Fruit fly (Drosophila melanogaster): ENCODE results near the gene CG12078.

CG12078 gene

DNA sequence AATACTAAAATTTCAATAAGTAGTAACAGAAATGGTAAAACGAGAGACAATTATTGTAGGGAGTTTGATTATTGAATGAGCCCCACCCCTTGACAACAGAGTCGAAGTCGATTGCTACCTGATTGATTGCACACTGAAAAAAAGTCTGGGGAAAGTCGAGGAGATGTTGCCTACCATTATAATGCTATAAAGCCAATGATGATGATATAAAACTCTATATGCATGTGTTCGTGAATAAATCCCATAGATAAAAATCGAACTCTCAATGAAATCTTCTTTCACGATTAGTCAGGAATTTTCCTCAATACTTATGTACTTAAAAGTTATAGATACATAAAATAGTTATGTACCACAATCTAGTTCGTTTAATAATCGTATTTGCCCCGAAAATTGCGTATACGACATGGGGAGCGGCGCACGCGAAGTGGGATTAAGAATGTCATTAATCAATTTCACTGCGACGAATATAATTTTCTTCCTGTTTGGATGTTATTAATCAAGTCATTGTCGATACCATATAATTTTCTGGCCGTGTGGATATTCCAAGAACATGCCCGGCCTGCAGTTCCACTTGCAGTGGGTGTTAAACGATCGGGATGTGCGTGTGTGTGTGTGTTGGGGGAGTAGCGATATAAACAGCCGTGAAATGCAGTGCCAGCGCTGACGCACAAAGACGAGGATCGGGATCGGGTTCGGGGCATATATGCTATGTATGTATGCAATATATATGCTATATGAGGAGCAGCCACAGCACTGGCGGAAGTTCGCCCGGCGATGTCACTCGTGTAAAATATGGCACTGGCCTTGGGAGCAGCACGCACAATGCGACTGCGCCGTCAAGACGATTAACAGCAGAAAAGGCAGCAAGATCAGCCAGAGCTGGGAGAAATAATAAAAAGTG is at the start of gene CG12078:
TSS of gene CG12078 (minus strand) at position 51 of the 901 bp plus-strand sequence.
- no peak for TF ChIP-seq CG8301 (tag; optimal IDR thresholded peaks at IDR 0.05)
- no peak for TF ChIP-seq CG4496 (GFP tag; IDR thresholded peaks at IDR 0.05)
- TF ChIP-seq CG8159 (tag; optimal IDR thresholded peaks at IDR 0.05), result peak; percentile 16
- peak; percentile 7 for TF ChIP-seq Pif1A (GFP tag; optimal IDR thresholded peaks at IDR 0.05)
- no peak for TF ChIP-seq CG10348 (GFP tag; IDR thresholded peaks at IDR 0.05)
- no peak for TF ChIP-seq Snoo (tag; optimal IDR thresholded peaks at IDR 0.05)
- no peak for TF ChIP-seq CG13204 (GFP tag; optimal IDR thresholded peaks at IDR 0.05)
- peak; percentile 23 for TF ChIP-seq CG9948 (tag; optimal IDR thresholded peaks at IDR 0.05)
- no peak for TF ChIP-seq D1 (tag; optimal IDR thresholded peaks at IDR 0.05)
- TF ChIP-seq EcR (GFP tag; optimal IDR thresholded peaks at IDR 0.05), result peak; percentile 93
- TF ChIP-seq CG15710 (tag; optimal IDR thresholded peaks at IDR 0.05), result no peak
- TF ChIP-seq CG34367 (tag; optimal IDR thresholded peaks at IDR 0.05), result no peak

DNA sequence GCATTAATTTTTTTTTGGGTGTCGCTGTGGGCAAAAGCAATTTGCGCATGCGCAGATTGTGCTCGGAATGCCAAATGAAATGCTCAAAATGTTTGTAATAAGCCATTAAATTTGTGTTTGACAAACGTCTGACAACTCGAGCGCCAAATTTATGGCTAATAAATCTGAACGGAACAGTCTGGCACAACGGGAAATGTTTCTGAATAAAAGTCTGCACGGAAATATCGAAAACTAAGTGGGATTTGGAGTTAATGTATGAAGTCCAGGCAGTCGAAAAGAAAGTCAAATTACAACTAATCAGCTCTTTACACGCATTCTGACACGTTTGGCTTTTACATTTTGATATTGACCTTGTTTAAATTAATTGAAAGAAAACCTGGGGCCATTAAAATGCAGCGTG is 47.1 kb upstream of the CG12078 start, which contains the start of gene CG12009:
TSS of gene CG12009 (plus strand) at position 301 of the 400 bp plus-strand sequence.
- TF ChIP-seq CG4496 (GFP tag; IDR thresholded peaks at IDR 0.05), result no peak
- no peak for TF ChIP-seq rn (GFP tag; IDR thresholded peaks at IDR 0.05)
- no peak for TF ChIP-seq CG8301 (tag; optimal IDR thresholded peaks at IDR 0.05)
- TF ChIP-seq fd96Ca (GFP tag; IDR thresholded peaks at IDR 0.05), result no peak
- no peak for TF ChIP-seq CG15710 (tag; optimal IDR thresholded peaks at IDR 0.05)
- TF ChIP-seq Snoo (tag; optimal IDR thresholded peaks at IDR 0.05), result no peak
- no peak for TF ChIP-seq CG9948 (tag; optimal IDR thresholded peaks at IDR 0.05)
- TF ChIP-seq gl (tag; optimal IDR thresholded peaks at IDR 0.05), result no peak
- TF ChIP-seq CG8159 (tag; optimal IDR thresholded peaks at IDR 0.05), result no peak

DNA sequence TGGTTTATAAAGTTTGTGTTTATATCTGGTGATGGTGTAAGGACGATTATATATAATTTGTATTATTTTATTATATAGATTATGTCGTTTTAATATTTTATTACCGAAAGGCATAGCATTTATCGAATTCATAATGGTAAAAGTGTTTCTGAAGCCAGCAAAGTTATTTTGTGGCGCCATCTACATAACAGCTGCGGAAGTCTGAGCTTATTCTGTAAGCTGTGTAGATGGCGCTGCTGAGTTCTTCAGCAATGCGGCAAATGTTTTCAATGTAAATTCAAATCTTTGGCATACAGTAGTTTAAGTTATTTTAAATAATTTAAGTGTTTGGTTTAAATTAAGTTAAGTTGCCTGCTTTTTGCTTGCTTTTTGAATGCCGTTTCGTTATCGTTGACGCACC is 44.3 kb upstream of the CG12078 start:
- TF ChIP-seq CG4496 (GFP tag; IDR thresholded peaks at IDR 0.05), result no peak
- TF ChIP-seq D1 (tag; optimal IDR thresholded peaks at IDR 0.05), result peak; percentile 37

DNA sequence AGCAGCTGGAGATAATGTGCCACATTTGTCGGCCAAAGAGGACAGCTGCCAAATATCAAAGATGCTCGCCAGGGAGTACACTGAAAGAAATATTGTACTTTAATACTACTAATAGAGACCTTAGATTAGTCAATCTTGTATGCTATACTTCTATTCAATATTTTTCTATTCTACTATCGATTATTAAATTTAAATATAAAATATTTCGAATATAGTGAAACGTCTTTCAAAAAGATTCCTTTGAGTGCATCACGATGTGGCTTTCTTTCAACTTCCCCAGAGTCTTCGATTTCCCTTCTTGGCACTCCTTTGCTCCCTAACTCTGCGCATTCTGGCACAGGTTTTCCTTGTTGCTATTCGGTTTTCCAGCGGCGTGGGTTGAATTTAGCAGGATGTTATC is 40.8 kb upstream of the CG12078 start:
- TF ChIP-seq gl (tag; optimal IDR thresholded peaks at IDR 0.05) (no peak), fd96Ca (GFP tag; IDR thresholded peaks at IDR 0.05) (no peak), D1 (tag; optimal IDR thresholded peaks at IDR 0.05) (no peak), Pif1B (GFP tag; optimal IDR thresholded peaks at IDR 0.05) (no peak), CG4496 (GFP tag; IDR thresholded peaks at IDR 0.05) (no peak), CG17806 (tag; optimal IDR thresholded peaks at IDR 0.05) (no peak), CG13204 (GFP tag; optimal IDR thresholded peaks at IDR 0.05) (no peak), Snoo (tag; optimal IDR thresholded peaks at IDR 0.05) (no peak), rn (GFP tag; IDR thresholded peaks at IDR 0.05) (no peak), CG8301 (tag; optimal IDR thresholded peaks at IDR 0.05) (peak; percentile 25), Ets98B (GFP tag; IDR thresholded peaks at IDR 0.05) (0 out of 2 replicates have a peak, but pooled peaks have one; percentile 34), CG14655 (GFP tag; optimal IDR thresholded peaks at IDR 0.05) (peak; percentile 57), CG8159 (tag; optimal IDR thresholded peaks at IDR 0.05) (no peak)

DNA sequence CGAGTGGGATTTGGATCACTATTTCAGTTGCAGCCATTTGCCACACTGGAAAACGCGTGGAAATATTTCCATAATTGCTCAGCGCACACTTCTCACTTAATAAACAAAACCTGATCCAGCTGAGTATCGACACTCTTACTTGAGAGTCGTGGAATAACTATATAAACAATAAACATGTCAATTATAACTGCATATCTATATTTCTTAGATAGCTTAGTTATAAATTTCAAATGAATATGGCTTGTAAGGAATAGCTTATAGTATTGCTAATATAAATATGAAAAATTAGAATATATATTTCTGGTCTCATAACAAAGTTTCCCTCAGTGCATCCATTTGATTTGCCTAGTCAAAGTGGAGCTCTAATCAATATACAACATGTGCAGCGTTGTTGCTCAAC is 39.2 kb upstream of the CG12078 start:
- TF ChIP-seq fd96Ca (GFP tag; IDR thresholded peaks at IDR 0.05), result no peak
- no peak for TF ChIP-seq EcR (GFP tag; optimal IDR thresholded peaks at IDR 0.05)
- peak; percentile 15 for TF ChIP-seq CG8301 (tag; optimal IDR thresholded peaks at IDR 0.05)
- no peak for TF ChIP-seq CG8159 (tag; optimal IDR thresholded peaks at IDR 0.05)
- no peak for TF ChIP-seq rn (GFP tag; IDR thresholded peaks at IDR 0.05)
- TF ChIP-seq CG4496 (GFP tag; IDR thresholded peaks at IDR 0.05), result no peak
- TF ChIP-seq Pif1B (GFP tag; optimal IDR thresholded peaks at IDR 0.05), result no peak
- no peak for TF ChIP-seq CG32121 (GFP tag; IDR thresholded peaks at IDR 0.05)

DNA sequence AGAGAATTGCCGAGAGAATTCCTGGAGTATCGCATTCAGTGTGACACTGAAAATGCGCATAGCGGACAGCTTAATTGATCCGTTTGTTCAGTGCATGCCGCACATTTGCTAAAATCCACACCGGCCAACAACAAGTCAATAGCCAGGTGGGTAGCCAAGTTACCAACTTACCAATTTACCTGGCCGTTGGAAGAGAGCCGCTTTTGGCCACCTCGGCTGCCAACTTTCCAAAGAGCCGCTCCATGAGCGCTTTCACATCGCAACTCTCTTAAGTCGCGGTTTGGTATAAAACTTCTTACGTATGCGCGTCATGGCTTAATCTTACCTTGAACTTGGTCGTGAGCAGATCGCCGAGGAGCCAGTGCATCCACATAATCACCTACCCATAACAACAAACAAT is 35.8 kb upstream of the CG12078 start, which contains the start of gene CG12017:
TSS of gene CG12017 (plus strand) at position 310 of the 400 bp plus-strand sequence.
- TF ChIP-seq CG8159 (tag; optimal IDR thresholded peaks at IDR 0.05) (no peak), CG15710 (tag; optimal IDR thresholded peaks at IDR 0.05) (no peak), CG12605 (GFP tag; IDR thresholded peaks at IDR 0.05) (no peak), Pif1A (GFP tag; optimal IDR thresholded peaks at IDR 0.05) (no peak), D1 (tag; optimal IDR thresholded peaks at IDR 0.05) (no peak), CG14655 (GFP tag; optimal IDR thresholded peaks at IDR 0.05) (no peak), EcR (GFP tag; optimal IDR thresholded peaks at IDR 0.05) (no peak), Ets98B (GFP tag; IDR thresholded peaks at IDR 0.05) (no peak), CG17806 (tag; optimal IDR thresholded peaks at IDR 0.05) (no peak), CG32121 (GFP tag; IDR thresholded peaks at IDR 0.05) (no peak), CG34367 (tag; optimal IDR thresholded peaks at IDR 0.05) (no peak), Pif1B (GFP tag; optimal IDR thresholded peaks at IDR 0.05) (no peak), CG8301 (tag; optimal IDR thresholded peaks at IDR 0.05) (no peak), gl (tag; optimal IDR thresholded peaks at IDR 0.05) (no peak), CG13204 (GFP tag; optimal IDR thresholded peaks at IDR 0.05) (no peak)

Data from whole organism, pupa.